Fruit fly (Drosophila melanogaster) whole organism, embryonic: Measurements from ENCODE around the gene Ank.

Experiments
- Ada2b ChIP-seq: fragments of 200-800 bp; sonication (Bioruptor generic); IDR thresholded peaks from 2 replicates; pipeline ENCODE4 v1.3.6; 2022; ENCODE audit warnings: missing biosample characterization, missing genetic modification characterization
- Asciz ChIP-seq: fragments of 200-800 bp; sonication (Bioruptor generic); optimal IDR thresholded peaks from 2 replicates; lab custom pipeline; 2017; ENCODE audit warnings: missing biosample characterization, mild to moderate bottlenecking, missing genetic modification characterization, missing genetic modification reagents
- Atf-2 ChIP-seq: fragments of 200-800 bp; sonication (Bioruptor generic); optimal IDR thresholded peaks from 2 replicates; lab custom pipeline; 2016; ENCODE audit warnings: missing biosample characterization, missing genetic modification characterization
- Atf6 ChIP-seq: fragments of 200-800 bp; sonication (Bioruptor generic); IDR thresholded peaks from 2 replicates; pipeline ENCODE4 v1.3.6; 2022; ENCODE audit warnings: missing biosample characterization, missing genetic modification characterization
- Awh ChIP-seq: fragments of 200-800 bp; sonication (Bioruptor generic); IDR thresholded peaks from 2 replicates; pipeline ENCODE4, ENCODE4 v1.3.6; 2022; ENCODE audit warnings: missing biosample characterization, missing genetic modification characterization
- Bteb2 ChIP-seq: fragments of 200-800 bp; sonication (Bioruptor generic); optimal IDR thresholded peaks from 2 replicates; lab custom pipeline; 2016; ENCODE audit warnings: missing biosample characterization, missing genetic modification characterization
- CG13624 ChIP-seq: fragments of 200-800 bp; sonication (Bioruptor generic); optimal IDR thresholded peaks from 2 replicates; lab custom pipeline; 2016; ENCODE audit warnings: missing biosample characterization, missing genetic modification characterization
- CG14014 ChIP-seq: fragments of 200-800 bp; sonication (Bioruptor generic); IDR thresholded peaks from 2 replicates; pipeline ENCODE4 v1.3.6; 2022; ENCODE audit warnings: missing biosample characterization, missing genetic modification characterization
- CG16815 ChIP-seq: fragments of 200-800 bp; sonication (Bioruptor generic); optimal IDR thresholded peaks from 3 replicates; lab custom pipeline; 2017; ENCODE audit warnings: missing biosample characterization, mild to moderate bottlenecking, missing genetic modification characterization
- CG17186 ChIP-seq: fragments of 200-800 bp; sonication (Bioruptor generic); optimal IDR thresholded peaks from 3 replicates; lab custom pipeline; 2017; ENCODE audit warnings: missing biosample characterization, missing genetic modification reagents, missing genetic modification characterization
- CG17385 ChIP-seq: fragments of 200-800 bp; sonication (Bioruptor generic); optimal IDR thresholded peaks from 3 replicates; lab custom pipeline; 2018; ENCODE audit warnings: missing biosample characterization, mild to moderate bottlenecking, missing genetic modification characterization
- CG2712 ChIP-seq: fragments of 200-800 bp; optimal IDR thresholded peaks from 3 replicates; lab custom pipeline; 2019; ENCODE audit warnings: missing biosample characterization, mild to moderate bottlenecking, missing genetic modification characterization, moderate library complexity
- CG30403 ChIP-seq: fragments of 200-800 bp; sonication (Bioruptor generic); optimal IDR thresholded peaks from 3 replicates; lab custom pipeline; 2016; ENCODE audit warnings: missing biosample characterization, missing genetic modification characterization
- CG30431 ChIP-seq: fragments of 200-800 bp; sonication (Bioruptor generic); optimal IDR thresholded peaks from 2 replicates; lab custom pipeline; 2017; ENCODE audit warnings: missing biosample characterization, missing genetic modification characterization
- CG3838 ChIP-seq: fragments of 200-800 bp; sonication (Bioruptor generic); optimal IDR thresholded peaks from 3 replicates; lab custom pipeline; 2016; ENCODE audit warnings: missing biosample characterization, missing genetic modification characterization
- CG43689 ChIP-seq: fragments of 200-800 bp; sonication (Bioruptor generic); IDR thresholded peaks from 2 replicates; pipeline ENCODE4 v1.3.6; 2022; ENCODE audit warnings: missing biosample characterization, missing genetic modification characterization
- CG4404 ChIP-seq: fragments of 200-800 bp; sonication (Bioruptor generic); IDR thresholded peaks from 2 replicates; pipeline ENCODE4 v1.3.6; 2022; ENCODE audit warnings: missing biosample characterization, missing genetic modification characterization
- CG7928 ChIP-seq: fragments of 200-800 bp; sonication (Bioruptor generic); optimal IDR thresholded peaks from 2 replicates; lab custom pipeline; 2017; ENCODE audit warnings: missing biosample characterization, mild to moderate bottlenecking, missing genetic modification characterization
- CG7987 ChIP-seq: fragments of 200-800 bp; sonication (Bioruptor generic); optimal IDR thresholded peaks from 2 replicates; lab custom pipeline; 2018; ENCODE audit warnings: missing biosample characterization, mild to moderate bottlenecking, missing genetic modification characterization, moderate library complexity
- CG8359 ChIP-seq: fragments of 200-800 bp; sonication (Bioruptor generic); optimal IDR thresholded peaks from 2 replicates; lab custom pipeline; 2017; ENCODE audit warnings: missing biosample characterization, mild to moderate bottlenecking, missing genetic modification characterization, borderline replicate concordance
- CG9609 ChIP-seq: fragments of 200-800 bp; sonication (Bioruptor generic); optimal IDR thresholded peaks from 3 replicates; lab custom pipeline; 2016; ENCODE audit warnings: missing biosample characterization, missing genetic modification characterization
- CG9727 ChIP-seq: fragments of 200-800 bp; sonication (Bioruptor generic); optimal IDR thresholded peaks from 3 replicates; lab custom pipeline; 2017; ENCODE audit warnings: missing biosample characterization, mild to moderate bottlenecking, missing genetic modification characterization
- Camta ChIP-seq: fragments of 200-800 bp; sonication (Bioruptor generic); optimal IDR thresholded peaks from 2 replicates; lab custom pipeline; 2016; ENCODE audit warnings: missing biosample characterization, missing genetic modification characterization
- D ChIP-seq, 2 experiments: fragments of 200-800 bp in 1 of 2; fragments of >200 bp in 1 of 2; sonication (Bioruptor generic) in 1 of 2; optimal IDR thresholded peaks; 2 replicates in 1 of 2; 3 replicates in 1 of 2; lab custom pipeline; 2017; ENCODE audit warnings: mild to moderate bottlenecking in 1 of 2, missing biosample characterization in 1 of 2, missing genetic modification characterization in 1 of 2, missing genetic modification reagents in 1 of 2
- Doc3 ChIP-seq: fragments of 200-800 bp; sonication (Bioruptor generic); IDR thresholded peaks from 3 replicates; pipeline ENCODE4 v1.3.6; 2022; ENCODE audit warnings: missing biosample characterization, missing genetic modification characterization; ENCODE audit not compliant: partially characterized antibody
- Eip74EF ChIP-seq, 2 experiments: fragments of 200-800 bp in 1 of 2; fragments of >200 bp in 1 of 2; sonication (Bioruptor generic) in 1 of 2; optimal IDR thresholded peaks; 2 replicates each; lab custom pipeline; 2017 to 2019; ENCODE audit warnings: missing biosample characterization in 2 of 2, missing genetic modification characterization in 2 of 2, mild to moderate bottlenecking in 1 of 2, moderate library complexity in 1 of 2
- GATAe ChIP-seq: fragments of 200-800 bp; sonication (Bioruptor generic); conservative IDR thresholded peaks from 2 replicates; pipeline ENCODE4 v1.3.6; 2022; ENCODE audit warnings: missing biosample characterization, missing genetic modification characterization
- H15 ChIP-seq: fragments of 200-800 bp; sonication (Bioruptor generic); IDR thresholded peaks from 3 replicates; pipeline ENCODE4 v1.3.6; 2022; ENCODE audit warnings: missing biosample characterization, missing genetic modification characterization
- H2.0 ChIP-seq: fragments of 200-800 bp; sonication (Bioruptor generic); IDR thresholded peaks from 2 replicates; pipeline ENCODE4 v1.3.6; 2022; ENCODE audit warnings: missing biosample characterization, missing genetic modification characterization
- HmgZ ChIP-seq: fragments of 200-800 bp; sonication (Bioruptor generic); optimal IDR thresholded peaks from 2 replicates; lab custom pipeline; 2018; ENCODE audit warnings: missing biosample characterization, mild to moderate bottlenecking, missing genetic modification characterization
- Hr3 ChIP-seq: fragments of 200-800 bp; sonication (Bioruptor generic); optimal IDR thresholded peaks from 3 replicates; lab custom pipeline; 2016; ENCODE audit warnings: missing biosample characterization, missing genetic modification characterization
- Med ChIP-seq: fragments of 200-800 bp; sonication (Bioruptor generic); peaks from one replicate; lab custom pipeline; 2016; ENCODE audit warnings: missing biosample characterization, missing genetic modification characterization, mild to moderate bottlenecking, inconsistent platforms, moderate library complexity
- NK7.1 ChIP-seq: fragments of 200-800 bp; sonication (Bioruptor generic); optimal IDR thresholded peaks from 3 replicates; lab custom pipeline; 2016; ENCODE audit warnings: missing biosample characterization, missing genetic modification characterization
- Rfx ChIP-seq: fragments of 200-800 bp; sonication (Bioruptor generic); IDR thresholded peaks from 2 replicates; pipeline ENCODE4 v1.3.6; 2022; ENCODE audit warnings: missing biosample characterization, missing genetic modification characterization
- al ChIP-seq: fragments of 200-800 bp; sonication (Bioruptor generic); IDR thresholded peaks from 2 replicates; pipeline ENCODE4 v1.3.6; 2022; ENCODE audit warnings: missing biosample characterization, missing genetic modification characterization
- caup ChIP-seq: fragments of 200-800 bp; sonication (Bioruptor generic); optimal IDR thresholded peaks from 3 replicates; lab custom pipeline; 2017; ENCODE audit warnings: missing biosample characterization, mild to moderate bottlenecking, missing genetic modification characterization, moderate library complexity; ENCODE audit not compliant: severe bottlenecking
- dpn ChIP-seq, 2 experiments: fragments of 200-800 bp; sonication (Bioruptor generic); optimal IDR thresholded peaks; 3 replicates each; lab custom pipeline; 2016; ENCODE audit warnings: missing biosample characterization in 2 of 2, missing genetic modification characterization in 2 of 2
- en ChIP-seq: fragments of 200-800 bp; sonication (Bioruptor generic); optimal IDR thresholded peaks from 2 replicates; lab custom pipeline; 2016; ENCODE audit warnings: missing biosample characterization, missing genetic modification characterization
- ewg ChIP-seq: fragments of 200-800 bp; sonication (Bioruptor generic); optimal IDR thresholded peaks from 3 replicates; lab custom pipeline; 2017; ENCODE audit warnings: mild to moderate bottlenecking, missing biosample characterization, missing genetic modification reagents, missing genetic modification characterization
- fd3F ChIP-seq: fragments of 200-800 bp; sonication (Bioruptor generic); optimal IDR thresholded peaks from 2 replicates; lab custom pipeline; 2018; ENCODE audit warnings: missing biosample characterization, mild to moderate bottlenecking, missing genetic modification characterization, moderate library complexity
- gro ChIP-seq: fragments of 200-800 bp; sonication (Bioruptor generic); optimal IDR thresholded peaks from 2 replicates; lab custom pipeline; 2016; ENCODE audit warnings: missing biosample characterization, missing genetic modification characterization
- hkb ChIP-seq, 2 experiments: fragments of 200-800 bp in 1 of 2; fragments of >200 bp in 1 of 2; sonication (Bioruptor generic) in 1 of 2; IDR thresholded peaks in 1 of 2; optimal IDR thresholded peaks in 1 of 2; 2 replicates each; pipeline versions ENCODE4 v1.3.6 to Lab custom; 2017 to 2022; ENCODE audit warnings: missing biosample characterization in 1 of 2, missing genetic modification characterization in 1 of 2
- ind ChIP-seq: fragments of 200-800 bp; sonication (Bioruptor generic); optimal IDR thresholded peaks from 3 replicates; lab custom pipeline; 2016; ENCODE audit warnings: missing biosample characterization, missing genetic modification characterization
- insv ChIP-seq, 2 experiments: fragments of 200-800 bp; sonication (Bioruptor generic); optimal IDR thresholded peaks; 3 replicates each; lab custom pipeline; 2016 to 2018; ENCODE audit warnings: missing biosample characterization in 2 of 2, missing genetic modification characterization in 2 of 2
- jumu ChIP-seq: fragments of 200-800 bp; sonication (Bioruptor generic); optimal IDR thresholded peaks from 3 replicates; lab custom pipeline; 2016; ENCODE audit warnings: missing biosample characterization, missing genetic modification characterization
- mam ChIP-seq: fragments of 200-800 bp; sonication (Bioruptor generic); optimal IDR thresholded peaks from 3 replicates; lab custom pipeline; 2016; ENCODE audit warnings: missing biosample characterization, missing genetic modification characterization
- nau ChIP-seq: fragments of 200-800 bp; sonication (Bioruptor generic); optimal IDR thresholded peaks from 3 replicates; lab custom pipeline; 2017; ENCODE audit warnings: missing biosample characterization, mild to moderate bottlenecking, missing genetic modification characterization, missing genetic modification reagents
- rib ChIP-seq: fragments of 200-800 bp; sonication (Bioruptor generic); IDR thresholded peaks from 2 replicates; pipeline ENCODE4 v1.3.6; 2022; ENCODE audit warnings: missing biosample characterization, missing genetic modification characterization
- trh ChIP-seq: fragments of 200-800 bp; sonication (Bioruptor generic); optimal IDR thresholded peaks from 2 replicates; lab custom pipeline; 2016; ENCODE audit warnings: missing biosample characterization, missing genetic modification characterization

The Ank gene

DNA sequence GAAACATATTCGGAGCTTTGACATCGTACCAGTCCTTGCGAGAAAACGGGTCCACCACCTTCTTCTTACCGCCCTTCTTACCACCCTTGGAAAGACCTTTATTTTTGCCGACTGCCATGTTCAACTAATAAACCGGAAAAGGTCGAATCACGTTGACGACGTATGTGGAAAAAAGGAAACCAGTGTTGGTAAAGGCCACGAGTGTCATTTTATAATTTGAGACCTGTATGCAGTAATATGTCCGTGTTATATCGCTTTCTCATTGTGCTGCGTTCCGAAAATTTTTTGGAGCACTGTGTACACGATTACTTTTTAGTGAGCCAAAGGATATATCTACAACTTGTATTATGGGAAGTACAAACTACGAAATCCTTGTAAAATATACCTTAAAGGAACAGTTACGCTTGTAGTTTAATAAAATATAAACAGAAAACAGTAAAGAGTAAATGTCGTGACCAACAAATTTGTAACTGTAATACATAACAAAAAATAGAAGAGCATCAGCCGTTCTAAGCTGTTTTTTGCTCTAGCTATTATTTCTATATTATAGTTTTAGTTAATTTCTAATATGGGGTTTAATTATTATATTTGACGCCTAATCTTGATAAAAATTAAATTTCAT, 62.5 kb downstream of the Ank start, which contains the start of gene RpS3A (continued):
- peak; percentile 2 for TF ChIP-seq CG7928 (GFP tag; lab: Kevin White, UChicago)
- TF ChIP-seq Bteb2 (GFP tag; lab: Kevin White, UChicago) = peak; percentile 45
- no peak; the same call in 1 of the 2 replicates for TF ChIP-seq Ada2b (GFP tag; lab: Robert Waterston, UW)
- TF ChIP-seq CG2712 (tag; lab: Kevin White, UChicago) = peak; percentile 73
- peak; percentile 60 to 71 for TF ChIP-seq Eip74EF (GFP tag; optimal IDR thresholded peaks at IDR 0.05; lab: Kevin White, UChicago)
- peak; percentile 76 for TF ChIP-seq Asciz (GFP tag; lab: Kevin White, UChicago)
- peak; percentile 76 for TF ChIP-seq CG9609 (GFP tag; lab: Kevin White, UChicago)
- peak; percentile 61 for TF ChIP-seq CG8359 (GFP tag; lab: Kevin White, UChicago)
- TF ChIP-seq insv (GFP tag; optimal IDR thresholded peaks at IDR 0.05; lab: Kevin White, UChicago) = peak in 1 of 2 experiments; percentile 50
- TF ChIP-seq CG17385 (GFP tag; lab: Kevin White, UChicago) = peak; percentile 80
- TF ChIP-seq CG9727 (GFP tag; lab: Kevin White, UChicago) = no peak
- peak; percentile 86 for TF ChIP-seq CG13624 (GFP tag; lab: Kevin White, UChicago)
- TF ChIP-seq trh (GFP tag; lab: Kevin White, UChicago) = peak; percentile 59
- TF ChIP-seq mam = peak; percentile 76
- peak; percentile 4 for TF ChIP-seq CG3838
- peak; percentile 97 for TF ChIP-seq CG7987 (GFP tag; lab: Kevin White, UChicago)
- peak; percentile 74 for TF ChIP-seq CG17186 (GFP tag; lab: Kevin White, UChicago)
- peak; percentile 98 for TF ChIP-seq Med (GFP tag; lab: Kevin White, UChicago)
- peak; percentile 73 for TF ChIP-seq Camta (GFP tag; lab: Kevin White, UChicago)
- TF ChIP-seq rib (GFP tag; lab: Robert Waterston, UW) = peak; percentile 79
- peak; percentile 61 for TF ChIP-seq ind (GFP tag; lab: Kevin White, UChicago)
- TF ChIP-seq Atf6 (GFP tag; lab: Robert Waterston, UW) = peak; percentile 71
- no peak for TF ChIP-seq D (optimal IDR thresholded peaks at IDR 0.05; lab: Kevin White, UChicago)
- peak; percentile 53 for TF ChIP-seq D (GFP tag; optimal IDR thresholded peaks at IDR 0.05; lab: Kevin White, UChicago)
- TF ChIP-seq H2.0 (GFP tag; lab: Robert Waterston, UW) = no peak
- TF ChIP-seq hkb (optimal IDR thresholded peaks at IDR 0.05; lab: Kevin White, UChicago) = no peak
- peak; percentile 60; the same call in 1 of the 2 replicates for TF ChIP-seq hkb (GFP tag; IDR thresholded peaks at IDR 0.05; lab: Robert Waterston, UW)
- no peak for TF ChIP-seq CG4404 (GFP tag; lab: Robert Waterston, UW)
- TF ChIP-seq CG30431 = no peak
- TF ChIP-seq caup (GFP tag; lab: Kevin White, UChicago) = peak; percentile 92
- TF ChIP-seq CG16815 = peak; percentile 68
- TF ChIP-seq al = no peak
- peak; percentile 54 for TF ChIP-seq Atf-2 (GFP tag; lab: Kevin White, UChicago)
- TF ChIP-seq jumu (GFP tag; lab: Kevin White, UChicago) = peak; percentile 50
- TF ChIP-seq GATAe (GFP tag; lab: Robert Waterston, UW) = no peak
- peak; percentile 82 for TF ChIP-seq gro (GFP tag; lab: Kevin White, UChicago)
- TF ChIP-seq CG14014 (GFP tag; lab: Robert Waterston, UW) = peak; percentile 64; the same call in 1 of the 2 replicates
- no peak for TF ChIP-seq H15 (GFP tag; lab: Robert Waterston, UW)
- peak; percentile 73 for TF ChIP-seq HmgZ
- TF ChIP-seq Awh = no peak
- TF ChIP-seq NK7.1 = peak; percentile 59
- TF ChIP-seq nau = peak; percentile 76
- TF ChIP-seq dpn (GFP tag; optimal IDR thresholded peaks at IDR 0.05; lab: Kevin White, UChicago) = peak; percentile 64 to 83
- peak; percentile 55 for TF ChIP-seq CG30403 (GFP tag; lab: Kevin White, UChicago)
- peak; percentile 50 for TF ChIP-seq fd3F (GFP tag; lab: Kevin White, UChicago)
- no peak; the same call in 1 of the 2 replicates for TF ChIP-seq Rfx (GFP tag; lab: Robert Waterston, UW)
- TF ChIP-seq en (GFP tag; lab: Kevin White, UChicago) = peak; percentile 55
- no peak for TF ChIP-seq Doc3 (GFP tag; lab: Robert Waterston, UW)
- no peak for TF ChIP-seq ewg
- TF ChIP-seq Hr3 (GFP tag; lab: Kevin White, UChicago) = peak; percentile 55
- TF ChIP-seq CG43689 (GFP tag; lab: Robert Waterston, UW) = no peak
